Worm (Caenorhabditis elegans): ENCODE data around the gene F52E1.9.

Gene F52E1.9

DNA sequence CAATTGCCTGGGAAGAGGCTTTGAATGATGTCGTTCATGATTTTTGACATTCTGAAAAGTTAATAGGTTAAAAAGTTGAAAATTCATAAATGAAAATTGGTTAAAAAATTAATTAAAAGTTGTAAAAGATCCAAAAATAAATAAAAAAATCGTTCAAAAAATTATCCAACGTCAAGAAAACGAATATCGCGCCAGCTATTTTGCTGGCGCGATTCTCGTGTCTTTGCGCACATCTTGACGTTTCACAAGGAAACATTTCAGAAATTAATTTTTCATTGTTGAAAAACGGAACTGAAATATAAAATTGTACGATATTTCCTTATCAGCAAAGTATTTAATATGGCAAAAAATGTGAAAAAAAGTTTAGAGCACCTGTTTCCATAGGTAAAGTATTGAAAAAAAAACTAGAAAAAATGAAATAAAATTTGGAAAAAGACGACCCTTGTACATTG is 43.3 kb downstream of the F52E1.9 start, which contains the start of gene mpdu-1:
TSS of gene mpdu-1 (minus strand) at position 51 of the 452 bp plus-strand sequence.
- no peak for TF ChIP-seq F13C5.2 (tag; optimal IDR thresholded peaks at IDR 0.05)

DNA sequence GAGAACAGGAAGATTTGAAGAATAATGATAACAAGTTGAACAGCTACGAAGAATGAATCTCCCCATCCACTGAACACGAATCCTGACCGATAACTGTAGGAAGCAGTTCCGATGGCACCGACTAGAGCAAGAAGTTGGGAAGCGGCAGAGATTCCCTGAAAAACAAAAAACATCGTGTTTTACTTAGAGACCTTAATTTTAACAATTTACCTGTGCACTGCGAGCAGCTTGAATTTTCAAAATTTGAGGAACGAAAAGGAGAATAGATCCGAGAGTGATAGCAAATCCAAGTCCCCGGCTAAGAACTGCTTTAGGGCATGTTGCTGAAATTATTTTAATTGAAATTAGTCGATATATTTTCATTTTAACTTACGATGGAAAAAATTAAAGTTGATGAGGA is 43.8 kb downstream of the F52E1.9 start:
- TF ChIP-seq aly-1 (tag; optimal IDR thresholded peaks at IDR 0.05) = no peak
- no peak for TF ChIP-seq pes-1 (GFP tag; IDR thresholded peaks at IDR 0.05)
- TF ChIP-seq ama-1 (optimal IDR thresholded peaks at IDR 0.05) = no peak
- no peak for TF ChIP-seq ceh-13 (GFP tag; optimal IDR thresholded peaks at IDR 0.05)
- TF ChIP-seq sea-1 (GFP tag; conservative IDR thresholded peaks at IDR 0.05) = no peak
- TF ChIP-seq B0310.2 (tag; optimal IDR thresholded peaks at IDR 0.05) = no peak
- no peak for TF ChIP-seq flt-1 (GFP tag; IDR thresholded peaks at IDR 0.05)
- no peak for TF ChIP-seq ets-7 (tag; optimal IDR thresholded peaks at IDR 0.05)
- no peak for TF ChIP-seq ceh-36 (tag; optimal IDR thresholded peaks at IDR 0.05)
- no peak for TF ChIP-seq tra-4 (tag; optimal IDR thresholded peaks at IDR 0.05)
- no peak for TF ChIP-seq hmg-4 (GFP tag; optimal IDR thresholded peaks at IDR 0.05)
- no peak for TF ChIP-seq tbx-11 (GFP tag; IDR thresholded peaks at IDR 0.05)
- TF ChIP-seq scrt-1 (GFP tag; IDR thresholded peaks at IDR 0.05) = no peak
- no peak for TF ChIP-seq tbx-37 (GFP tag; conservative IDR thresholded peaks at IDR 0.05)
- TF ChIP-seq hnd-1 (tag; optimal IDR thresholded peaks at IDR 0.05) = no peak
- TF ChIP-seq hmbx-1 (tag; optimal IDR thresholded peaks at IDR 0.05) = no peak
- TF ChIP-seq F13C5.2 (tag; optimal IDR thresholded peaks at IDR 0.05) = no peak

DNA sequence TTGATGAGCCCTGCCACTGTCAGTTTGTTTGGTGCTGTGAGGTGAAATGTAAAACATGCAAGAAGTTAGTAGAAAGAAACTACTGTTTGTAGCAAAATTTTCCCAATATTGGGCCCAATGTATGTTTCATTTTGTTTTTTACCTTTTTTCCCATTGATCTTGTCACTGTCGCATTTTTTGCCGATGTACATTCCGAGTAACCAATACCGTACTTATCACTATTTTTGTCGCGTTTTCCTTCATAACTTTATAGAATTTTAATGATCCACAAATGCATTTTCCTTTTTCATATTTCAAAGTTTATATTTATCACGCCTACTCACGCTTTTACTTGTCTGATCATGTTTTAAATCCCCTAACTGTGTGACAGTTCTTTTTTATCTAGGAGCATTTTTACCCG is 44.7 kb downstream of the F52E1.9 start:
- TF ChIP-seq aly-1 (tag; optimal IDR thresholded peaks at IDR 0.05) (no peak), F13C5.2 (tag; optimal IDR thresholded peaks at IDR 0.05) (no peak), tra-4 (tag; optimal IDR thresholded peaks at IDR 0.05) (no peak)

DNA sequence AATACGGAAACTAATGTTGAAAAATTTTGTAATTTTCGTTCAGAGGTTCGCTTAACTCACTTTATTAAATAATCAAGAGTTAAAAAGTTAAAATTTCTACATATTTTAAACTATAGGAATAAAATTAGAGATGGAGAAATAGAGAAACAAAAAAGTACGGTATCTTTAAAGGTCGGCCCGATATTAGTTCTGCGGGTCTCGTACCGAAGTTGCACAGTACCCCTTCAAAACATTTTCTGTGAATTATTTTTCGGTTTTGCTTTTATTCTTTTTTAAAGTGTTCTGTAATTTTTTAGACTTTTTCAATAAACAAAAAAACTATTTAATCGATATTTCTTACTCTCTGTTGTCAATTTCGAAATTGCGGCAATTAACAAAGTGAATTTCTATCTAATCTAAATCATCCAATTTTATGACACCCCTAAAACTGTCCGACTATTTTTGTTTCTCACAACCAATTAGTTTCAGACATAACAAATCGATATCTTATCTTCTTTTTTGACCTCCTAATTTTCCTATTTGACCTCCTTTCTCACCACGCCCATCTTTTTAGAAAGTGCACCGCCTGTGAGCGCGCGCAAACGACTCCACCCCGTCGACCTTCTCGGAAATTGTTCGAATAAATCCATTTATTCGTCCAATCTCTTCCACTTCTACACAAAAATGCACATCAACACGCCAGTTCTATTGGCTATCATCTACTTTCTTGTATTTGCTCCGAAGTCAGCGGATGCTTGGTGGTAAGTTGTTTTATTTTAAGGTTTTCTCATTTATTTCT is 46.8 kb downstream of the F52E1.9 start, which contains the start of gene mom-2:
TSS of gene mom-2 (plus strand) at position 554 of the 778 bp plus-strand sequence.
- TF ChIP-seq tra-4 (tag; optimal IDR thresholded peaks at IDR 0.05) (no peak), tbx-11 (GFP tag; IDR thresholded peaks at IDR 0.05) (no peak), sea-1 (GFP tag; conservative IDR thresholded peaks at IDR 0.05) (no peak), flt-1 (GFP tag; IDR thresholded peaks at IDR 0.05) (no peak), ets-7 (tag; optimal IDR thresholded peaks at IDR 0.05) (no peak), scrt-1 (GFP tag; IDR thresholded peaks at IDR 0.05) (no peak), aly-1 (tag; optimal IDR thresholded peaks at IDR 0.05) (no peak)

DNA sequence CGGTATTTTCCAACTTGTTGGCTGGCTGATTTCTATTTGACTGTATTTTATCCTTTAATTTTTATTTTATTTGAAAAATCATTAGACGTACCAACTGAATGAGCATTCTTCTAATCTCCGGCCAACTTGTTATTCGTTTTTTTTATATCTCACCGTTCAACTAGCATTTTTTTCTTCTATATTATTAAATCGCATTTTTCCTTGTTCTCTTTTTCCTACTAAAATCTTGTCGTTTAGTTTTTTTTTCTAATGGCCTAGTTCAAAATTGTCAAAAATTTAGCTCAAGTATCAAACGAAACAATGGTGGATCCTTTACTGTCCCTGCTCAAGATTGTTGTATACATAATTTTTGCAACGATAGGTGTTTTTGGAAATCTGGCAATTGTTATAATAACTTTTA is 51.1 kb downstream of the F52E1.9 start, which contains the start of gene srsx-22:
TSS of gene srsx-22 (plus strand) at position 301 of the 400 bp plus-strand sequence.
- TF ChIP-seq F13C5.2 (tag; optimal IDR thresholded peaks at IDR 0.05) = no peak
- TF ChIP-seq flt-1 (GFP tag; IDR thresholded peaks at IDR 0.05) = no peak
- no peak for TF ChIP-seq ceh-13 (GFP tag; optimal IDR thresholded peaks at IDR 0.05)
- TF ChIP-seq pes-1 (GFP tag; IDR thresholded peaks at IDR 0.05) = no peak
- no peak for TF ChIP-seq ama-1 (optimal IDR thresholded peaks at IDR 0.05)

DNA sequence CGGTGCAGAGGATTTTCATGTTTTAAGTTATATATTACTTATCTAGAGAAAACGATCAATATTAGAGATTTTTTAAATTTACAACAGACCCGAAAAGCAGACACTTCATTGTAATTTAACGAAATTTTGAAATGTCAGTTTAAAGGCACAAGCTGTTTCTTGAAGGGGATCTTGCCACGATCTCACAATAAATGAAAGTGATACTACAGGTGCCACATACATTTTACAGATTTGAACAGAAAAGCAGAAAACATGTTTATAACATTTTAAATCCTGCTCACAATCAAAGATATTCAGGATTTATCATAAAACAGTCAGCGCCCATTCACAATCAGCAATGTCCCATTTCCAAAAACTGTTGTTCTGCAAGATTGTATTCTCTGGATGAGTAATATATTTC is 52.5 kb downstream of the F52E1.9 start:
- TF ChIP-seq F13C5.2 (tag; optimal IDR thresholded peaks at IDR 0.05) = no peak
- TF ChIP-seq flt-1 (GFP tag; IDR thresholded peaks at IDR 0.05) = no peak
- no peak for TF ChIP-seq hmg-4 (GFP tag; optimal IDR thresholded peaks at IDR 0.05)
- no peak for TF ChIP-seq tbx-11 (GFP tag; IDR thresholded peaks at IDR 0.05)
- no peak for TF ChIP-seq ceh-13 (GFP tag; optimal IDR thresholded peaks at IDR 0.05)
- no peak for TF ChIP-seq tbx-37 (GFP tag; conservative IDR thresholded peaks at IDR 0.05)
- no peak for TF ChIP-seq scrt-1 (GFP tag; IDR thresholded peaks at IDR 0.05)
- TF ChIP-seq pes-1 (GFP tag; IDR thresholded peaks at IDR 0.05) = no peak
- TF ChIP-seq hnd-1 (tag; optimal IDR thresholded peaks at IDR 0.05) = no peak
- TF ChIP-seq ceh-36 (tag; optimal IDR thresholded peaks at IDR 0.05) = no peak
- no peak for TF ChIP-seq tra-4 (tag; optimal IDR thresholded peaks at IDR 0.05)
- no peak for TF ChIP-seq aly-1 (tag; optimal IDR thresholded peaks at IDR 0.05)
- no peak for TF ChIP-seq B0310.2 (tag; optimal IDR thresholded peaks at IDR 0.05)
- no peak for TF ChIP-seq ama-1 (optimal IDR thresholded peaks at IDR 0.05)
- no peak for TF ChIP-seq sea-1 (GFP tag; conservative IDR thresholded peaks at IDR 0.05)
- TF ChIP-seq hmbx-1 (tag; optimal IDR thresholded peaks at IDR 0.05) = no peak
- no peak for TF ChIP-seq ets-7 (tag; optimal IDR thresholded peaks at IDR 0.05)

DNA sequence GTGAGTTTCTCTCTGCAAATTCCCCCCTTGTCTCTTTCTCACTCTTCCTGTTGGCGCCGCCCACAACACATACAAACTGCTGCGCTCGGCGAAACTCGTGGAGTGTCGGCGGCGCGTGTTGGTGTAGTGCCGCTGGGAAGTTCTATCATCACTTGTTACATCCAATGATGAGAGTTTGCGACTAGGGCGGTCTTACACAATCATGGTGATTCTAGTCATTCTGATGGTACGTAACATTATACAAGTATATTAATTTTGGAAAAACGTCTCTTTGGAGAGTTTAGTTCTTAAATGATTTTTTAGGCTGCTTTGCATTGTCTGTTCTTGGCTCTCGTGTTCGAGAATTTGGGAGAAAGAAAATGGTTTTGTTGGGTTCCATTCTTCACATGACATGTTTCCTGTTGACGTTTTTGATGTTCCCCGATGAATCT is 53.5 kb downstream of the F52E1.9 start:
- TF ChIP-seq F13C5.2 (tag; optimal IDR thresholded peaks at IDR 0.05) (peak; percentile 72), ama-1 (optimal IDR thresholded peaks at IDR 0.05) (peak; percentile 46), sea-1 (GFP tag; conservative IDR thresholded peaks at IDR 0.05) (no peak)

Measured in whole organism, early embryonic.